Fruit fly (Drosophila melanogaster): ENCODE results near the gene Cp19.
A peak's percentile ranks its signal among the peaks of the same experiment; 100 is the strongest.

Gene Cp19

dm6 chr3L:8704713-8705412 is 24.8 kb upstream of the Cp19 start (continued):
- TF ChIP-seq Doc3 (GFP tag; IDR thresholded peaks at IDR 0.05; ENCODE audit: partially characterized antibody) (no peak), ftz-f1 (GFP tag; optimal IDR thresholded peaks at IDR 0.05) (peak; percentile 84), CG8281 (tag; optimal IDR thresholded peaks at IDR 0.05) (peak; percentile 31), scrt (GFP tag; optimal IDR thresholded peaks at IDR 0.05) (no peak), Pdp1 (GFP tag; optimal IDR thresholded peaks at IDR 0.05) (peak in 1 of 2 experiments; percentile 31), D19A (tag; optimal IDR thresholded peaks at IDR 0.05) (peak; percentile 6), ap (GFP tag; IDR thresholded peaks at IDR 0.05) (no peak), gro (GFP tag; optimal IDR thresholded peaks at IDR 0.05) (peak; percentile 74), pzg (GFP tag; optimal IDR thresholded peaks at IDR 0.05) (no peak), schlank (tag; optimal IDR thresholded peaks at IDR 0.05) (peak; percentile 18), bsh (GFP tag; optimal IDR thresholded peaks at IDR 0.05) (no peak), slbo (GFP tag; IDR thresholded peaks at IDR 0.05) (peak; percentile 25; the same call in 1 of the 2 replicates), GATAe (GFP tag; conservative IDR thresholded peaks at IDR 0.05) (peak; percentile 59; the same call in 1 of the 2 replicates), CG17359 (tag; optimal IDR thresholded peaks at IDR 0.05) (no peak), HmgZ (tag; optimal IDR thresholded peaks at IDR 0.05) (peak; percentile 10), CG8359 (GFP tag; optimal IDR thresholded peaks at IDR 0.05; ENCODE audit: borderline replicate concordance) (no peak), Adf1 (GFP tag; IDR thresholded peaks at IDR 0.05) (peak; percentile 7; the same call in 1 of the 2 replicates), CG11504 (tag; optimal IDR thresholded peaks at IDR 0.05) (no peak), CG7987 (GFP tag; optimal IDR thresholded peaks at IDR 0.05) (peak; percentile 98), CG14965 (GFP tag; optimal IDR thresholded peaks at IDR 0.05; ENCODE audit: borderline replicate concordance) (no peak), Hsf (GFP tag; optimal IDR thresholded peaks at IDR 0.05) (no peak), CG6175 (GFP tag; IDR thresholded peaks at IDR 0.05) (no peak), CG5180 (GFP tag; optimal IDR thresholded peaks at IDR 0.05) (no peak), Ravus (GFP tag; IDR thresholded peaks at IDR 0.05) (no peak), grn (GFP tag; optimal IDR thresholded peaks at IDR 0.05) (peak; percentile 96), sug (tag; optimal IDR thresholded peaks at IDR 0.05) (peak; percentile 99), ato (GFP tag; IDR thresholded peaks at IDR 0.05; ENCODE audit: partially characterized antibody) (no peak), cad (GFP tag; optimal IDR thresholded peaks at IDR 0.05) (no peak), chm (GFP tag; IDR thresholded peaks at IDR 0.05) (peak; percentile 9; the same call in 1 of the 2 replicates), CG10654 (GFP tag; optimal IDR thresholded peaks at IDR 0.05) (no peak), NC2β (GFP tag; optimal IDR thresholded peaks at IDR 0.05) (no peak), Deaf1 (tag; optimal IDR thresholded peaks at IDR 0.05) (peak; percentile 49), CG2875 (GFP tag; optimal IDR thresholded peaks at IDR 0.05) (no peak), ci (GFP tag; IDR thresholded peaks at IDR 0.05) (peak; percentile 43; the same call in 2 of the 3 replicates), shn (GFP tag; optimal IDR thresholded peaks at IDR 0.05) (no peak), CG32767 (GFP tag; IDR thresholded peaks at IDR 0.05) (0 out of 2 replicates have a peak, but pooled peaks have one; percentile 18), CG13894 (tag; optimal IDR thresholded peaks at IDR 0.05) (no peak), Taf1 (GFP tag; IDR thresholded peaks at IDR 0.05) (no peak), Nf-YC (tag; optimal IDR thresholded peaks at IDR 0.05) (peak; percentile 61), NFAT (GFP tag; IDR thresholded peaks at IDR 0.05) (peak; percentile 38; the same call in 1 of the 2 replicates), Hmr (GFP tag; optimal IDR thresholded peaks at IDR 0.05) (peak; percentile 41), CG8290 (GFP tag; optimal IDR thresholded peaks at IDR 0.05) (no peak), CG8290 (tag; optimal IDR thresholded peaks at IDR 0.05) (peak in 1 of 2 experiments; percentile 40), CG10274 (GFP tag; optimal IDR thresholded peaks at IDR 0.05) (no peak), sob (GFP tag; IDR thresholded peaks at IDR 0.05) (0 out of 2 replicates have a peak, but pooled peaks have one; percentile 19), CG6813 (GFP tag; optimal IDR thresholded peaks at IDR 0.05) (peak; percentile 35), Elba2 (GFP tag; optimal IDR thresholded peaks at IDR 0.05) (no peak), Dll (GFP tag; IDR thresholded peaks at IDR 0.05; ENCODE audit: partially characterized antibody) (0 out of 4 replicates have a peak, but pooled peaks have one; percentile 11), CG11247 (GFP tag; IDR thresholded peaks at IDR 0.05) (no peak)
